Worm (Caenorhabditis elegans): ENCODE results near the gene sre-31.

The sre-31 gene

ce11 chrII:12379430-12379829, 29.2 kb downstream of the sre-31 start, which contains the start of gene marc-5:
Gene marc-5 (minus strand): TSS chrII:12379530.
- TF ChIP-seq eyg-1 (tag; optimal IDR thresholded peaks at IDR 0.05), result no peak
- TF ChIP-seq sox-4 (tag; optimal IDR thresholded peaks at IDR 0.05), result no peak
- no peak for TF ChIP-seq ceh-2 (tag; optimal IDR thresholded peaks at IDR 0.05)
- TF ChIP-seq K09A11.1 (tag; optimal IDR thresholded peaks at IDR 0.05; ENCODE audit: insufficient read depth), result no peak
- TF ChIP-seq nfya-1 (tag; optimal IDR thresholded peaks at IDR 0.05), result no peak
- TF ChIP-seq pqm-1 (tag; optimal IDR thresholded peaks at IDR 0.05), result no peak
- no peak for TF ChIP-seq ahr-1 (tag; optimal IDR thresholded peaks at IDR 0.05)
- TF ChIP-seq hlh-8 (tag; optimal IDR thresholded peaks at IDR 0.05), result no peak

ce11 chrII:12378793-12379192, 29.8 kb downstream of the sre-31 start:
- TF ChIP-seq nfya-1 (tag; optimal IDR thresholded peaks at IDR 0.05) (no peak), tbx-2 (tag; optimal IDR thresholded peaks at IDR 0.05) (no peak), C38D4.7 (GFP tag; optimal IDR thresholded peaks at IDR 0.05) (no peak)

- TF ChIP-seq pax-1 (tag; optimal IDR thresholded peaks at IDR 0.05) (no peak), unc-42 (tag; optimal IDR thresholded peaks at IDR 0.05) (peak; percentile 63), ceh-31 (tag; optimal IDR thresholded peaks at IDR 0.05) (peak; percentile 47)
These were observed 34.7 kb downstream of the sre-31 start for ce11 chrII:12373921-12374320.

- no peak for TF ChIP-seq unc-55 (GFP tag; optimal IDR thresholded peaks at IDR 0.05)
- TF ChIP-seq sdc-2 (tag; optimal IDR thresholded peaks at IDR 0.05), result no peak
- TF ChIP-seq madf-2 (tag; optimal IDR thresholded peaks at IDR 0.05), result no peak
- TF ChIP-seq nfya-1 (tag; optimal IDR thresholded peaks at IDR 0.05), result no peak
- TF ChIP-seq ceh-19 (GFP tag; optimal IDR thresholded peaks at IDR 0.05), result no peak
- no peak for TF ChIP-seq pha-4 (tag; optimal IDR thresholded peaks at IDR 0.05)
- no peak for TF ChIP-seq dve-1 (tag; optimal IDR thresholded peaks at IDR 0.05)
- no peak for TF ChIP-seq C08G9.2 (tag; optimal IDR thresholded peaks at IDR 0.05)
- no peak for TF ChIP-seq ceh-24 (tag; optimal IDR thresholded peaks at IDR 0.05)
- TF ChIP-seq odd-2 (tag; optimal IDR thresholded peaks at IDR 0.05), result no peak
These were observed 39.4 kb downstream of the sre-31 start for ce11 chrII:12369202-12369601.

ce11 chrII:12362262-12362661, 46.4 kb downstream of the sre-31 start:
- no peak for TF ChIP-seq fkh-6 (tag; optimal IDR thresholded peaks at IDR 0.05)
- TF ChIP-seq ceh-34 (tag; optimal IDR thresholded peaks at IDR 0.05), result no peak
- no peak for TF ChIP-seq hlh-8 (tag; optimal IDR thresholded peaks at IDR 0.05)
- TF ChIP-seq hlh-6 (tag; optimal IDR thresholded peaks at IDR 0.05), result no peak
- no peak for TF ChIP-seq madf-2 (tag; optimal IDR thresholded peaks at IDR 0.05)
- TF ChIP-seq ref-2 (tag; optimal IDR thresholded peaks at IDR 0.05), result no peak
- no peak for TF ChIP-seq pqm-1 (tag; optimal IDR thresholded peaks at IDR 0.05)
- TF ChIP-seq ceh-6 (GFP tag; optimal IDR thresholded peaks at IDR 0.05), result no peak
- no peak for TF ChIP-seq unc-55 (GFP tag; optimal IDR thresholded peaks at IDR 0.05)
- TF ChIP-seq ceh-18 (tag; optimal IDR thresholded peaks at IDR 0.05), result no peak
- TF ChIP-seq zip-5 (tag; optimal IDR thresholded peaks at IDR 0.05), result no peak
- no peak for TF ChIP-seq syd-9 (tag; optimal IDR thresholded peaks at IDR 0.05)
- no peak for TF ChIP-seq unc-86 (tag; optimal IDR thresholded peaks at IDR 0.05)
- no peak for TF ChIP-seq sox-2 (GFP tag; IDR thresholded peaks at IDR 0.05)
- no peak for TF ChIP-seq nhr-11 (tag; optimal IDR thresholded peaks at IDR 0.05)
- TF ChIP-seq K02D7.2 (tag; optimal IDR thresholded peaks at IDR 0.05), result no peak

All from whole organism, late embryonic.